Worm (Caenorhabditis elegans) whole organism, mixed stage, embryonic: ENCODE results near the gene R04B5.11.

ENCODE experiments used
- bed-3 ChIP-seq: fragments of 200-800 bp; sonication (Bioruptor generic); optimal IDR thresholded peaks from 3 replicates; lab custom pipeline; 2018; ENCODE audit warnings: mild to moderate bottlenecking, missing genetic modification characterization, moderate library complexity, missing compliant biosample characterization
- blmp-1 ChIP-seq: fragments of 150-350 bp; optimal IDR thresholded peaks from 2 replicates; lab custom pipeline; 2014; ENCODE audit warnings: missing biosample characterization, missing genetic modification characterization
- drap-1 ChIP-seq: fragments of 200-800 bp; sonication (Bioruptor generic); optimal IDR thresholded peaks from 3 replicates; lab custom pipeline; 2018; ENCODE audit warnings: mild to moderate bottlenecking, missing genetic modification characterization, missing compliant biosample characterization
- elt-3 ChIP-seq: fragments of 150-350 bp; optimal IDR thresholded peaks from 2 replicates; lab custom pipeline; 2014; ENCODE audit warnings: missing biosample characterization, missing genetic modification characterization
- lin-13 ChIP-seq: fragments of 150-350 bp; optimal IDR thresholded peaks from 2 replicates; lab custom pipeline; 2014; ENCODE audit warnings: missing biosample characterization, missing genetic modification characterization
- lsy-2 ChIP-seq: fragments of 150-350 bp; optimal IDR thresholded peaks from 2 replicates; lab custom pipeline; 2014; ENCODE audit warnings: missing biosample characterization, missing genetic modification characterization
- mab-5 ChIP-seq: fragments of 150-350 bp; optimal IDR thresholded peaks from 2 replicates; lab custom pipeline; 2014; ENCODE audit warnings: missing biosample characterization, missing genetic modification characterization
- mls-2 ChIP-seq: sonication (generic microtip); optimal IDR thresholded peaks from 2 replicates; lab custom pipeline; 2016; ENCODE audit warnings: mild to moderate bottlenecking, missing genetic modification characterization, moderate library complexity, missing compliant biosample characterization
- pha-4 ChIP-seq: fragments of 150-350 bp; optimal IDR thresholded peaks from 2 replicates; lab custom pipeline; 2018; ENCODE audit warnings: missing biosample characterization, missing genetic modification reagents, missing genetic modification characterization
- snpc-4 ChIP-seq: fragments of 150-350 bp; optimal IDR thresholded peaks from 2 replicates; lab custom pipeline; 2014; ENCODE audit warnings: missing biosample characterization, missing genetic modification characterization
- unc-62 ChIP-seq: fragments of 150-350 bp; optimal IDR thresholded peaks from 2 replicates; lab custom pipeline; 2014; ENCODE audit warnings: missing biosample characterization, missing genetic modification reagents, missing genetic modification characterization
- ztf-11 ChIP-seq: fragments of 150-350 bp; optimal IDR thresholded peaks from 2 replicates; lab custom pipeline; 2014; ENCODE audit warnings: missing biosample characterization, missing genetic modification characterization

DNA sequence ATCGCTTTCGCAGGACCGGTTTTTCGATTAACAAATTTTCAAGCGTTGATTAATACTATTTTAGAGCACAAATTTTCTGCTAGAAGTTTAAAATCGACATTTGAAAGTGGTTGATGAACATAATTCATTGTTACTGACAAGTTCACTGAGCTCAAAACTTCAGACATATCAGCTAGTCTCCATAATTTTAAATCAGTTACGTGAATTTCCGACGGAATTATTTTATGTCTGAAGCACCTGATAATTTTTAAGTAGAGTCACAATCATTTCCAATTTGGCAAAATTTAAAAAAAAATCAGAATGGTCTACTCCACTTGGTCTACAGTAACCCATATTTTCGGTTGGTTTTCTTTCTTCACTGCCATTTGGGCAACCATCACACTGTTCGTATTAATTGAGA, 39.2 kb downstream of the R04B5.11 start, which contains the start of gene str-118:
- no peak for TF ChIP-seq mab-5 (tag; lab: Kevin White, UChicago)
- no peak for TF ChIP-seq pha-4 (tag; lab: Kevin White, UChicago)
- TF ChIP-seq snpc-4 (tag; lab: Kevin White, UChicago): no peak
- TF ChIP-seq unc-62 (GFP tag; lab: Kevin White, UChicago): no peak
- TF ChIP-seq ztf-11 (tag; lab: Kevin White, UChicago): no peak
- TF ChIP-seq lin-13 (tag; lab: Kevin White, UChicago): no peak
- TF ChIP-seq drap-1 (GFP tag; lab: Kevin White, UChicago): no peak
- TF ChIP-seq mls-2 (tag; lab: Kevin White, UChicago): no peak
- TF ChIP-seq elt-3: no peak
- no peak for TF ChIP-seq lsy-2 (tag; lab: Kevin White, UChicago)
- no peak for TF ChIP-seq blmp-1
- TF ChIP-seq bed-3: no peak
